Worm (Caenorhabditis elegans) whole organism, midembryonic: ENCODE results near the gene epac-1.

Experiments used
- cog-1 ChIP-seq: sonication (generic microtip); optimal IDR thresholded peaks from 2 replicates; lab custom pipeline; 2016; ENCODE audit warnings: missing genetic modification characterization, missing compliant biosample characterization
- flt-1 ChIP-seq: fragments of 200-800 bp; sonication (Bioruptor generic); IDR thresholded peaks from 2 replicates; pipeline ENCODE4 v1.3.6; 2022; ENCODE audit warnings: missing genetic modification characterization, missing compliant biosample characterization
- klf-2 ChIP-seq: fragments of 200-800 bp; sonication (Bioruptor generic); conservative IDR thresholded peaks from 2 replicates; pipeline ENCODE4 v1.3.6; 2022; ENCODE audit warnings: missing genetic modification reagents, missing genetic modification characterization, missing compliant biosample characterization
- med-1 ChIP-seq: sonication (generic microtip); optimal IDR thresholded peaks from 2 replicates; lab custom pipeline; 2017; ENCODE audit warnings: missing genetic modification characterization, mild to moderate bottlenecking, missing compliant biosample characterization, antibody characterized with exemption, missing genetic modification reagents; ENCODE audit not compliant: insufficient read depth
- ref-1 ChIP-seq: fragments of 200-800 bp; sonication (Bioruptor generic); conservative IDR thresholded peaks from 2 replicates; pipeline ENCODE4 v1.3.6; 2022; ENCODE audit warnings: missing genetic modification reagents, missing genetic modification characterization, missing compliant biosample characterization
- tab-1 ChIP-seq: fragments of 200-800 bp; sonication (Bioruptor generic); IDR thresholded peaks from 2 replicates; pipeline ENCODE4 v1.3.6; 2022; ENCODE audit warnings: missing genetic modification characterization, missing compliant biosample characterization

DNA sequence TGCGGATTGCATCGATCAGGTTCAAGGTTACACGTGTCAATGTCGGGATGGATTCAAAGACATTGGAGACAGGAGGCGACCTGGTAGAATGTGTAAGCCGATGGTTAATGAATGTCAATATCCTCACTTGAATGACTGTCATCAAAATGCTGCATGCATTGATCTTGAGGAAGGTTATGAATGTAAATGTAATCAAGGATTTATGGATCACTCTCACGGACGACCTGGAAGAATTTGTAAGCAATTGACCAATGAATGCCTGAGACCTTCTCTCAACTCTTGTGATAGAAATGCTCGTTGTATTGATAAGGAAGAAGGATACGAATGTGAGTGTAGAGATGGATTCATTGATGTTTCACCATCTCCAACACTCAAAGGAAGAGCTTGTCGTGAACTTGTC is 11.0 kb upstream of the epac-1 start:
- TF ChIP-seq cog-1 (no peak), tab-1 (GFP tag; lab: Robert Waterston, UW) (no peak), flt-1 (no peak), klf-2 (GFP tag; lab: Robert Waterston, UW) (no peak), med-1 (GFP tag; lab: Kevin White, UChicago) (no peak), ref-1 (no peak)
